Worm (Caenorhabditis elegans) whole organism, young adult: ENCODE data around the gene R05C11.2.

Source experiments
- B0035.1 ChIP-seq: sonication (generic microtip); optimal IDR thresholded peaks from 2 replicates; lab custom pipeline; 2016; ENCODE audit warnings: missing genetic modification characterization, mild to moderate bottlenecking, missing compliant biosample characterization, missing genotype, missing genetic modification reagents
- B0261.1 ChIP-seq: sonication (generic microtip); optimal IDR thresholded peaks from 2 replicates; lab custom pipeline; 2016; ENCODE audit warnings: mild to moderate bottlenecking, missing genetic modification characterization, moderate library complexity, missing compliant biosample characterization
- C06A6.2 ChIP-seq: fragments of 200-800 bp; sonication (Bioruptor generic); conservative IDR thresholded peaks from 2 replicates; pipeline ENCODE4 v1.3.6; 2022; ENCODE audit warnings: missing genetic modification characterization, missing compliant biosample characterization
- C17E4.6 ChIP-seq: fragments of 200-800 bp; sonication (Bioruptor generic); IDR thresholded peaks from 2 replicates; pipeline ENCODE4 v1.3.6; 2022; ENCODE audit warnings: missing genetic modification reagents, missing genetic modification characterization, missing compliant biosample characterization
- D2030.7 ChIP-seq: fragments of 200-800 bp; sonication (Bioruptor generic); IDR thresholded peaks from 2 replicates; pipeline ENCODE4 v1.3.6; 2022; ENCODE audit warnings: missing genetic modification reagents, missing genetic modification characterization, missing compliant biosample characterization
- F23B12.7 ChIP-seq: sonication (generic microtip); optimal IDR thresholded peaks from 2 replicates; lab custom pipeline; 2017; ENCODE audit warnings: missing genetic modification characterization, mild to moderate bottlenecking, missing compliant biosample characterization, antibody characterized with exemption, moderate library complexity; ENCODE audit not compliant: insufficient read depth
- F57C9.4 ChIP-seq: sonication (generic microtip); optimal IDR thresholded peaks from 2 replicates; lab custom pipeline; 2017; ENCODE audit warnings: mild to moderate bottlenecking, missing genetic modification characterization, missing compliant biosample characterization
- K12H6.12 ChIP-seq: fragments of 200-800 bp; sonication (Bioruptor generic); optimal IDR thresholded peaks from 2 replicates; lab custom pipeline; 2018; ENCODE audit warnings: mild to moderate bottlenecking, missing genetic modification characterization, missing compliant biosample characterization
- Y95B8A.8 ChIP-seq: fragments of 200-800 bp; sonication (Bioruptor generic); IDR thresholded peaks from 2 replicates; pipeline ENCODE4 v1.3.6; 2022; ENCODE audit warnings: missing genetic modification reagents, missing genetic modification characterization, missing compliant biosample characterization
- aptf-2 ChIP-seq: fragments of 200-800 bp; sonication (Bioruptor generic); conservative IDR thresholded peaks from 2 replicates; pipeline ENCODE4 v1.3.6; 2022; ENCODE audit warnings: missing genetic modification reagents, missing genetic modification characterization, missing compliant biosample characterization
- athp-1 ChIP-seq: sonication (generic microtip); optimal IDR thresholded peaks from 2 replicates; lab custom pipeline; 2017; ENCODE audit warnings: mild to moderate bottlenecking, missing genetic modification characterization, missing compliant biosample characterization
- attf-5 ChIP-seq: fragments of 200-800 bp; sonication (Bioruptor generic); optimal IDR thresholded peaks from 2 replicates; lab custom pipeline; 2018; ENCODE audit warnings: mild to moderate bottlenecking, missing genetic modification characterization, missing compliant biosample characterization
- bed-1 ChIP-seq: fragments of 200-800 bp; sonication (Bioruptor generic); IDR thresholded peaks from 2 replicates; pipeline ENCODE4 v1.3.6; 2022; ENCODE audit warnings: missing genetic modification reagents, missing genetic modification characterization, missing compliant biosample characterization
- bed-2 ChIP-seq: fragments of 200-800 bp; sonication (Bioruptor generic); IDR thresholded peaks from 2 replicates; pipeline ENCODE4 v1.3.6; 2022; ENCODE audit warnings: missing genetic modification reagents, missing genetic modification characterization, missing compliant biosample characterization
- ceh-100 ChIP-seq: fragments of 200-800 bp; sonication (Bioruptor generic); IDR thresholded peaks from 2 replicates; pipeline ENCODE4 v1.3.6; 2022; ENCODE audit warnings: missing genetic modification reagents, missing genetic modification characterization, missing compliant biosample characterization
- ceh-91 ChIP-seq: fragments of 200-800 bp; sonication (Bioruptor generic); IDR thresholded peaks from 2 replicates; pipeline ENCODE4 v1.3.6; 2022; ENCODE audit warnings: missing genetic modification reagents, missing genetic modification characterization, missing compliant biosample characterization
- chd-7 ChIP-seq: sonication (generic microtip); optimal IDR thresholded peaks from 2 replicates; lab custom pipeline; 2016; ENCODE audit warnings: mild to moderate bottlenecking, missing genetic modification characterization, moderate library complexity, missing compliant biosample characterization
- die-1 ChIP-seq: sonication (generic microtip); optimal IDR thresholded peaks from 2 replicates; lab custom pipeline; 2016; ENCODE audit warnings: missing genotype, mild to moderate bottlenecking, missing genetic modification characterization, missing compliant biosample characterization
- dpff-1 ChIP-seq: sonication (generic microtip); optimal IDR thresholded peaks from 2 replicates; lab custom pipeline; 2017; ENCODE audit warnings: mild to moderate bottlenecking, missing genetic modification characterization, missing compliant biosample characterization
- ekl-4 ChIP-seq: fragments of 200-800 bp; sonication (Bioruptor generic); IDR thresholded peaks from 2 replicates; pipeline ENCODE4 v1.3.6; 2022; ENCODE audit warnings: missing genetic modification reagents, missing genetic modification characterization, missing compliant biosample characterization
- hlh-26 ChIP-seq: fragments of 200-800 bp; sonication (Bioruptor generic); conservative IDR thresholded peaks from 2 replicates; pipeline ENCODE4 v1.3.6; 2022; ENCODE audit warnings: missing genetic modification reagents, missing genetic modification characterization, missing compliant biosample characterization
- hmg-1.2 ChIP-seq: fragments of 200-800 bp; sonication (Bioruptor generic); IDR thresholded peaks from 2 replicates; pipeline ENCODE4 v1.3.6; 2022; ENCODE audit warnings: missing genetic modification reagents, missing genetic modification characterization, missing compliant biosample characterization
- hmg-20 ChIP-seq: fragments of 200-800 bp; sonication (Bioruptor generic); IDR thresholded peaks from 2 replicates; pipeline ENCODE4 v1.3.6; 2022; ENCODE audit warnings: missing genetic modification reagents, missing genetic modification characterization, missing compliant biosample characterization
- hsf-1 ChIP-seq: fragments of 200-800 bp; sonication (Bioruptor generic); IDR thresholded peaks from 2 replicates; pipeline ENCODE4 v1.3.6; 2022; ENCODE audit warnings: missing genetic modification reagents, missing genetic modification characterization, missing compliant biosample characterization
- let-526 ChIP-seq: fragments of 200-800 bp; sonication (Bioruptor generic); IDR thresholded peaks from 2 replicates; pipeline ENCODE4 v1.3.6; 2022; ENCODE audit warnings: missing genetic modification reagents, missing genetic modification characterization, missing compliant biosample characterization
- let-607 ChIP-seq, 2 experiments: fragments of 200-800 bp in 1 of 2; sonication (Bioruptor generic) in 1 of 2; sonication (generic microtip) in 1 of 2; optimal IDR thresholded peaks; 2 replicates each; lab custom pipeline; 2016 to 2018; ENCODE audit warnings: mild to moderate bottlenecking in 2 of 2, missing compliant biosample characterization in 2 of 2, missing genetic modification characterization in 2 of 2, moderate library complexity in 2 of 2, missing genotype in 1 of 2
- lin-26 ChIP-seq: fragments of 200-800 bp; sonication (Bioruptor generic); IDR thresholded peaks from 2 replicates; pipeline ENCODE4 v1.3.6; 2022; ENCODE audit warnings: missing genetic modification reagents, missing genetic modification characterization, missing compliant biosample characterization
- lin-40 ChIP-seq: sonication (generic microtip); optimal IDR thresholded peaks from 2 replicates; lab custom pipeline; 2016; ENCODE audit warnings: missing genetic modification characterization, mild to moderate bottlenecking, missing compliant biosample characterization, missing genotype, missing genetic modification reagents
- lin-54 ChIP-seq: fragments of 200-800 bp; sonication (Bioruptor generic); optimal IDR thresholded peaks from 2 replicates; lab custom pipeline; 2018; ENCODE audit warnings: mild to moderate bottlenecking, missing genetic modification characterization, missing compliant biosample characterization
- lsy-27 ChIP-seq: sonication (generic microtip); optimal IDR thresholded peaks from 2 replicates; lab custom pipeline; 2017; ENCODE audit warnings: missing genetic modification characterization, mild to moderate bottlenecking, missing compliant biosample characterization, antibody characterized with exemption, missing genotype, borderline replicate concordance; ENCODE audit not compliant: insufficient read depth
- madf-6 ChIP-seq: fragments of 200-800 bp; sonication (Bioruptor generic); IDR thresholded peaks from 2 replicates; pipeline ENCODE4 v1.3.6; 2022; ENCODE audit warnings: missing genetic modification reagents, missing genetic modification characterization, missing compliant biosample characterization
- mel-28 ChIP-seq: sonication (generic microtip); optimal IDR thresholded peaks from 2 replicates; lab custom pipeline; 2016; ENCODE audit warnings: borderline replicate concordance, mild to moderate bottlenecking, missing genetic modification characterization, missing compliant biosample characterization
- nhr-120 ChIP-seq: fragments of 200-800 bp; sonication (Bioruptor generic); IDR thresholded peaks from 2 replicates; pipeline ENCODE4 v1.3.6; 2022; ENCODE audit warnings: missing genetic modification characterization, missing compliant biosample characterization
- nhr-179 ChIP-seq: sonication (generic microtip); optimal IDR thresholded peaks from 2 replicates; lab custom pipeline; 2016; ENCODE audit warnings: mild to moderate bottlenecking, missing genetic modification characterization, missing compliant biosample characterization
- nhr-90 ChIP-seq: sonication (generic microtip); optimal IDR thresholded peaks from 2 replicates; lab custom pipeline; 2016; ENCODE audit warnings: missing genotype, mild to moderate bottlenecking, missing genetic modification characterization, missing compliant biosample characterization
- pbrm-1 ChIP-seq: fragments of 200-800 bp; sonication (Bioruptor generic); IDR thresholded peaks from 2 replicates; pipeline ENCODE4 v1.3.6; 2022; ENCODE audit warnings: missing genetic modification reagents, missing genetic modification characterization, missing compliant biosample characterization
- rpc-1 ChIP-seq, 2 experiments: fragments of 150-350 bp in 1 of 2; sonication (generic microtip) in 1 of 2; optimal IDR thresholded peaks; 2 replicates each; lab custom pipeline; 2014 to 2018; ENCODE audit warnings: missing biosample characterization in 1 of 2, missing genetic modification characterization in 1 of 2, missing genetic modification reagents in 1 of 2, missing genotype in 1 of 2
- snpc-4 ChIP-seq, 5 experiments: fragments of 150-350 bp in 1 of 5; sonication (generic microtip) in 4 of 5; optimal IDR thresholded peaks; 2 replicates each; lab custom pipeline; 2014 to 2018; ENCODE audit warnings: missing genetic modification characterization in 5 of 5, missing biosample characterization in 3 of 5, antibody characterized with exemption in 2 of 5, mild to moderate bottlenecking in 2 of 5, missing compliant biosample characterization in 2 of 5, missing genotype in 2 of 5, moderate library complexity in 2 of 5, missing genetic modification reagents in 1 of 5
- sptf-2 ChIP-seq: fragments of 200-800 bp; sonication (Bioruptor generic); optimal IDR thresholded peaks from 2 replicates; lab custom pipeline; 2018; ENCODE audit warnings: mild to moderate bottlenecking, missing genetic modification characterization, missing compliant biosample characterization
- zfh-2 ChIP-seq: fragments of 200-800 bp; sonication (Bioruptor generic); conservative IDR thresholded peaks from 2 replicates; pipeline ENCODE4 v1.3.6; 2022; ENCODE audit warnings: missing genetic modification reagents, missing genetic modification characterization, missing compliant biosample characterization

Gene R05C11.2

ce11 chrIV:2102793-2103192, 43.9 kb upstream of the R05C11.2 start, which contains the start of gene C23H5.15:
Gene C23H5.15 (minus strand): TSS chrIV:2102893.
- TF ChIP-seq lin-26 (GFP tag; lab: Robert Waterston, UW) (no peak), K12H6.12 (no peak), sptf-2 (no peak), C17E4.6 (GFP tag; lab: Robert Waterston, UW) (no peak), hmg-1.2 (no peak), C06A6.2 (GFP tag; lab: Robert Waterston, UW) (no peak), chd-7 (tag; lab: Kevin White, UChicago) (no peak), B0261.1 (tag; lab: Kevin White, UChicago) (no peak), ceh-100 (no peak), pbrm-1 (GFP tag; lab: Robert Waterston, UW) (no peak), bed-2 (GFP tag; lab: Robert Waterston, UW) (no peak), aptf-2 (GFP tag; lab: Robert Waterston, UW) (no peak), F23B12.7 (tag; lab: Kevin White, UChicago) (no peak)

ce11 chrIV:2099771-2100170, 40.9 kb upstream of the R05C11.2 start, which contains the start of gene C23H5.11:
Gene C23H5.11 (minus strand): TSS chrIV:2099871.
- TF ChIP-seq ekl-4 (GFP tag; lab: Robert Waterston, UW), result no peak
- TF ChIP-seq nhr-179 (tag; lab: Kevin White, UChicago), result no peak
- no peak for TF ChIP-seq madf-6
- no peak for TF ChIP-seq lin-40 (tag; lab: Kevin White, UChicago)
- TF ChIP-seq rpc-1 (optimal IDR thresholded peaks at IDR 0.05; lab: Kevin White, UChicago), result no peak
- no peak for TF ChIP-seq rpc-1 (tag; optimal IDR thresholded peaks at IDR 0.05; lab: Kevin White, UChicago)
- no peak for TF ChIP-seq dpff-1 (tag; lab: Kevin White, UChicago)
- no peak for TF ChIP-seq lsy-27 (tag; lab: Kevin White, UChicago)
- no peak for TF ChIP-seq ceh-91 (GFP tag; lab: Robert Waterston, UW)
- no peak for TF ChIP-seq D2030.7
- TF ChIP-seq mel-28 (tag; lab: Kevin White, UChicago), result no peak
- no peak for TF ChIP-seq zfh-2 (GFP tag; lab: Robert Waterston, UW)
- no peak for TF ChIP-seq let-526 (GFP tag; lab: Robert Waterston, UW)
- TF ChIP-seq bed-1, result no peak
- no peak for TF ChIP-seq hmg-20 (GFP tag; lab: Robert Waterston, UW)
- no peak for TF ChIP-seq die-1 (tag; lab: Kevin White, UChicago)
- TF ChIP-seq athp-1 (tag; lab: Kevin White, UChicago), result no peak

- peak; percentile 92 for TF ChIP-seq hsf-1 (GFP tag; lab: Robert Waterston, UW)
Measured at ce11 chrIV:2096422-2096821, 37.5 kb upstream of the R05C11.2 start.

- TF ChIP-seq hlh-26, result no peak
- TF ChIP-seq attf-5 (GFP tag; lab: Kevin White, UChicago), result no peak
- no peak for TF ChIP-seq chd-7 (tag; lab: Kevin White, UChicago)
- no peak for TF ChIP-seq lin-54 (GFP tag; lab: Kevin White, UChicago)
- no peak for TF ChIP-seq let-607 (tag; optimal IDR thresholded peaks at IDR 0.05; lab: Kevin White, UChicago)
- no peak for TF ChIP-seq nhr-90 (tag; lab: Kevin White, UChicago)
- no peak for TF ChIP-seq snpc-4 (GFP tag; optimal IDR thresholded peaks at IDR 0.05; lab: Kevin White, UChicago)
- TF ChIP-seq snpc-4 (tag; optimal IDR thresholded peaks at IDR 0.05; lab: Kevin White, UChicago), result no peak
- no peak for TF ChIP-seq lin-40 (tag; lab: Kevin White, UChicago)
- TF ChIP-seq F57C9.4 (tag; lab: Kevin White, UChicago), result no peak
- no peak for TF ChIP-seq B0035.1 (tag; lab: Kevin White, UChicago)
- TF ChIP-seq nhr-120, result no peak
- TF ChIP-seq ceh-91 (GFP tag; lab: Robert Waterston, UW), result no peak
- TF ChIP-seq hmg-1.2, result no peak
- TF ChIP-seq Y95B8A.8, result no peak
Measured at ce11 chrIV:2083734-2084133, 24.8 kb upstream of the R05C11.2 start, which contains the start of gene mca-2. Gene mca-2 (plus strand): TSS chrIV:2084034.
